Worm (Caenorhabditis elegans): Measurements from ENCODE around the gene dbt-1.

ce11 chrII:7974189-7974823 is 29.3 kb upstream of the dbt-1 start:
- TF ChIP-seq lin-13 (GFP tag; optimal IDR thresholded peaks at IDR 0.05), result no peak
- TF ChIP-seq fos-1 (tag; optimal IDR thresholded peaks at IDR 0.05), result no peak
- TF ChIP-seq zag-1 (tag; optimal IDR thresholded peaks at IDR 0.05), result no peak
- TF ChIP-seq lin-39 (tag; optimal IDR thresholded peaks at IDR 0.05), result no peak
- TF ChIP-seq mdl-1 (tag; optimal IDR thresholded peaks at IDR 0.05), result no peak
- no peak for TF ChIP-seq fkh-10 (GFP tag; optimal IDR thresholded peaks at IDR 0.05)
- no peak for TF ChIP-seq sup-37 (GFP tag; optimal IDR thresholded peaks at IDR 0.05)
- no peak for TF ChIP-seq snpc-4 (tag; optimal IDR thresholded peaks at IDR 0.05)
- TF ChIP-seq blmp-1 (tag; optimal IDR thresholded peaks at IDR 0.05), result no peak
- TF ChIP-seq alr-1 (tag; optimal IDR thresholded peaks at IDR 0.05; ENCODE audit: borderline replicate concordance), result no peak
- TF ChIP-seq egl-27 (tag; optimal IDR thresholded peaks at IDR 0.05), result no peak
- no peak for TF ChIP-seq fkh-8 (tag; optimal IDR thresholded peaks at IDR 0.05)
- no peak for TF ChIP-seq Y116A8C.19 (tag; optimal IDR thresholded peaks at IDR 0.05; ENCODE audit: borderline replicate concordance)
